Fruit fly (Drosophila melanogaster): ENCODE results near the gene Gorab.

Gorab gene

DNA sequence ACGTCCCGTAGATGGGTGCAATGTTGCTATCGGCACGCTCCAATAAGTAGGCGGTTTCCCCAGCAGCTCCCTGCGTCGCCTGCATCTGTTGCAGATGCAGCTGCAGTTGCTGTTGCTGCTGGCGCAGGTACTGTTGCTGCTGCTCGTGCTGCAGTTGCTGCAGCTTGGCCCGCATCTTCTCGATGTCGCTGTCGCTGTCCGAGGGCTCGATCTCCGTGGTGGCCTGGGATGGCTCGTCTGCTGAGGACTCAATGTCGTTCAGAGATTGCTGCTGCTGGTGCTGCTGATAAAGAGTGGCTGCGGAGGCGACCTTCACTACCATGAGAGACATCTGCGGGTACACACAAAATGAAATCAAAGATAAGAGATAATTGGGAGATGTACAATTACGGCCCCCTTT is 46.6 kb downstream of the Gorab start:
- TF ChIP-seq noc (tag; optimal IDR thresholded peaks at IDR 0.05): no peak

DNA sequence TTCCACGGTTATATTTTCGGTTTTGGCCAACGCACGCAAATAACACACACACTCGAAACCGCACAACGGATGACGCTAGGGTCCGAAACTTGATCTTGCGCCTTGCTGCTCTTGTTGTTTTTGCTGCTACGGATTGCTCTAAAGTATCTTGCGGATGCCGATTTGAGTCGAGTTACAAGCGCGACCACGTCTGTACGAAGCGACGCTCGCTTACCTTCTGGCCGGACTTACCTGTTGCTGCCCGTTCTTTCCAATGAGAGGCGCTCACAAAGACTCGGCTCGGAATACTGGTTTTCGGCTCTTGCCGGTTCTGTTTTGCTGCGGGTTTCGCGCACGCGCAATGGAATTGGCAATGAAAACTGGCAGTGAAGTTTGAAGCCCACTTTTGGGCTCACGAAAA is 49.3 kb downstream of the Gorab start, which contains the start of gene Cad74A:
TSS of gene Cad74A (minus strand) at position 220 of the 400 bp plus-strand sequence.
- TF ChIP-seq noc (tag; optimal IDR thresholded peaks at IDR 0.05): no peak

Data from whole organism, larva.